Worm (Caenorhabditis elegans) whole organism, L4 larva: ENCODE results near the gene F13E6.1.

ENCODE experiments used
- D1046.2 ChIP-seq: fragments of 200-800 bp; sonication (Bioruptor generic); IDR thresholded peaks from 2 replicates; pipeline ENCODE4 v1.3.6; 2022; ENCODE audit warnings: missing genetic modification characterization, missing compliant biosample characterization
- F44E2.7 ChIP-seq: fragments of 200-800 bp; sonication (Bioruptor generic); IDR thresholded peaks from 2 replicates; pipeline ENCODE4 v2.1.2; 2022; ENCODE audit warnings: missing genetic modification characterization, missing compliant biosample characterization
- R02D3.7 ChIP-seq: fragments of 150-350 bp; sonication (generic microtip); optimal IDR thresholded peaks from 3 replicates; lab custom pipeline; 2014; ENCODE audit warnings: missing biosample characterization, missing genetic modification characterization
- T26A8.4 ChIP-seq: fragments of 200-800 bp; sonication (Bioruptor generic); IDR thresholded peaks from 2 replicates; pipeline ENCODE4 v1.3.6; 2022; ENCODE audit warnings: missing genetic modification characterization, missing compliant biosample characterization
- ZK546.5 ChIP-seq, 2 experiments: sonication (generic microtip); optimal IDR thresholded peaks; 2 replicates each; lab custom pipeline; 2017; ENCODE audit warnings: missing biosample characterization in 2 of 2, missing genetic modification characterization in 2 of 2
- aha-1 ChIP-seq: fragments of 150-350 bp; peaks from one replicate; lab custom pipeline; 2014; ENCODE audit warnings: missing biosample characterization, missing genetic modification characterization
- ama-1 ChIP-seq: fragments of 150-350 bp; optimal IDR thresholded peaks from 2 replicates; lab custom pipeline; 2014; ENCODE audit warnings: inconsistent platforms, mixed read lengths
- ceh-20 ChIP-seq: fragments of 200-800 bp; sonication (Bioruptor generic); IDR thresholded peaks from 2 replicates; pipeline ENCODE4 v1.3.6; 2022; ENCODE audit warnings: missing genetic modification reagents, missing genetic modification characterization, missing compliant biosample characterization
- ceh-82 ChIP-seq: sonication (generic microtip); optimal IDR thresholded peaks from 2 replicates; lab custom pipeline; 2017; ENCODE audit warnings: missing biosample characterization, missing genetic modification characterization
- daf-16 ChIP-seq, 3 experiments: sonication (generic microtip); optimal IDR thresholded peaks; 2 replicates each; lab custom pipeline; 2016 to 2017; ENCODE audit warnings: missing genetic modification characterization in 3 of 3, missing genetic modification reagents in 3 of 3, mild to moderate bottlenecking in 2 of 3, missing compliant biosample characterization in 2 of 3, missing biosample characterization in 1 of 3, moderate library complexity in 1 of 3
- daf-8 ChIP-seq: fragments of 200-800 bp; sonication (Bioruptor generic); IDR thresholded peaks from 2 replicates; pipeline ENCODE4 v1.3.6; 2022; ENCODE audit warnings: missing genetic modification characterization, missing compliant biosample characterization
- dmd-6 ChIP-seq: fragments of 200-800 bp; sonication (Bioruptor generic); IDR thresholded peaks from 2 replicates; pipeline ENCODE4 v1.3.6; 2022; ENCODE audit warnings: missing genetic modification reagents, missing genetic modification characterization, missing compliant biosample characterization
- dmd-8 ChIP-seq: fragments of 200-800 bp; sonication (Bioruptor generic); IDR thresholded peaks from 2 replicates; pipeline ENCODE4 v1.3.6; 2022; ENCODE audit warnings: missing genetic modification characterization, missing compliant biosample characterization
- dpl-1 ChIP-seq: fragments of 150-350 bp; optimal IDR thresholded peaks from 2 replicates; lab custom pipeline; 2014; ENCODE audit warnings: missing biosample characterization, missing genetic modification reagents, missing genetic modification characterization
- dve-1 ChIP-seq: sonication (generic microtip); optimal IDR thresholded peaks from 2 replicates; lab custom pipeline; 2017; ENCODE audit warnings: antibody characterized with exemption, mild to moderate bottlenecking, missing genetic modification characterization, missing compliant biosample characterization; ENCODE audit not compliant: insufficient read depth
- fkh-10 ChIP-seq: fragments of 150-350 bp; optimal IDR thresholded peaks from 2 replicates; lab custom pipeline; 2014; ENCODE audit warnings: missing biosample characterization, missing genetic modification reagents, missing genetic modification characterization
- hif-1 ChIP-seq, 2 experiments: sonication (generic microtip); optimal IDR thresholded peaks; 2 replicates each; lab custom pipeline; 2016 to 2017; ENCODE audit warnings: missing compliant biosample characterization in 2 of 2, missing genetic modification characterization in 2 of 2, missing genetic modification reagents in 2 of 2, missing genotype in 2 of 2, mild to moderate bottlenecking in 1 of 2
- hlh-11 ChIP-seq: fragments of 200-800 bp; sonication (Bioruptor generic); optimal IDR thresholded peaks from 2 replicates; lab custom pipeline; 2018; ENCODE audit warnings: mild to moderate bottlenecking, missing genetic modification characterization, missing compliant biosample characterization
- hlh-30 ChIP-seq: sonication (generic microtip); optimal IDR thresholded peaks from 2 replicates; lab custom pipeline; 2017; ENCODE audit warnings: antibody characterized with exemption, mild to moderate bottlenecking, missing genetic modification characterization, missing compliant biosample characterization; ENCODE audit not compliant: insufficient read depth
- lin-1 ChIP-seq: fragments of 200-800 bp; sonication (Bioruptor generic); IDR thresholded peaks from 2 replicates; pipeline ENCODE4 v1.3.6; 2022; ENCODE audit warnings: missing genetic modification reagents, missing genetic modification characterization, missing compliant biosample characterization
- lin-15B ChIP-seq: fragments of 150-350 bp; sonication (generic microtip); optimal IDR thresholded peaks from 3 replicates; lab custom pipeline; 2014; ENCODE audit warnings: missing biosample characterization, missing genetic modification characterization
- lin-29 ChIP-seq: fragments of 200-800 bp; sonication (Bioruptor generic); IDR thresholded peaks from 2 replicates; pipeline ENCODE4 v1.3.6; 2022; ENCODE audit warnings: missing genetic modification reagents, missing genetic modification characterization, missing compliant biosample characterization
- lin-39 ChIP-seq: fragments of 150-350 bp; optimal IDR thresholded peaks from 2 replicates; lab custom pipeline; 2014; ENCODE audit warnings: missing biosample characterization, missing genetic modification reagents, missing genetic modification characterization
- mdl-1 ChIP-seq, 2 experiments: fragments of 150-350 bp in 1 of 2; sonication (generic microtip) in 1 of 2; optimal IDR thresholded peaks; 2 replicates each; lab custom pipeline; 2014 to 2017; ENCODE audit warnings: missing biosample characterization in 2 of 2, missing genetic modification characterization in 2 of 2
- mdt-29 ChIP-seq: fragments of 200-800 bp; sonication (Bioruptor generic); IDR thresholded peaks from 2 replicates; pipeline ENCODE4 v1.3.6; 2022; ENCODE audit warnings: missing genetic modification reagents, missing genetic modification characterization, missing compliant biosample characterization
- mep-1 ChIP-seq: fragments of 150-350 bp; sonication (generic microtip); optimal IDR thresholded peaks from 3 replicates; lab custom pipeline; 2014; ENCODE audit warnings: missing biosample characterization, missing genetic modification characterization
- mes-2 ChIP-seq: sonication (generic microtip); optimal IDR thresholded peaks from 2 replicates; lab custom pipeline; 2016; ENCODE audit warnings: missing genotype, mild to moderate bottlenecking, missing genetic modification characterization, missing compliant biosample characterization; ENCODE audit not compliant: poor library complexity, severe bottlenecking
- mxl-3 ChIP-seq: fragments of 200-800 bp; sonication (Bioruptor generic); optimal IDR thresholded peaks from 2 replicates; lab custom pipeline; 2018; ENCODE audit warnings: mild to moderate bottlenecking, missing genetic modification characterization, missing compliant biosample characterization
- nhr-237 ChIP-seq: sonication (generic microtip); optimal IDR thresholded peaks from 2 replicates; lab custom pipeline; 2017; ENCODE audit warnings: missing biosample characterization, missing genetic modification characterization
- nhr-25 ChIP-seq: sonication (generic microtip); optimal IDR thresholded peaks from 2 replicates; lab custom pipeline; 2017; ENCODE audit warnings: missing genetic modification characterization, mild to moderate bottlenecking, missing compliant biosample characterization, antibody characterized with exemption, moderate library complexity, borderline replicate concordance; ENCODE audit not compliant: insufficient read depth
- nhr-28 ChIP-seq: fragments of 150-350 bp; optimal IDR thresholded peaks from 2 replicates; lab custom pipeline; 2014; ENCODE audit warnings: missing biosample characterization, missing genetic modification characterization
- nhr-41 ChIP-seq: fragments of 200-800 bp; sonication (Bioruptor generic); IDR thresholded peaks from 2 replicates; pipeline ENCODE4 v1.3.6; 2022; ENCODE audit warnings: missing genetic modification reagents, missing genetic modification characterization, missing compliant biosample characterization
- nhr-6 ChIP-seq: fragments of 150-350 bp; optimal IDR thresholded peaks from 2 replicates; lab custom pipeline; 2014; ENCODE audit warnings: missing biosample characterization, missing genetic modification characterization
- nhr-76 ChIP-seq: fragments of 150-350 bp; optimal IDR thresholded peaks from 2 replicates; lab custom pipeline; 2014; ENCODE audit warnings: missing biosample characterization, missing genetic modification characterization
- nhr-77 ChIP-seq: fragments of 150-350 bp; optimal IDR thresholded peaks from 2 replicates; lab custom pipeline; 2014; ENCODE audit warnings: missing biosample characterization, missing genetic modification characterization
- pha-4 ChIP-seq, 2 experiments: fragments of 150-350 bp in 1 of 2; fragments of 200-800 bp in 1 of 2; sonication (Bioruptor generic) in 1 of 2; IDR thresholded peaks in 1 of 2; optimal IDR thresholded peaks in 1 of 2; 2 replicates each; pipeline versions ENCODE4 v1.3.6 to Lab custom; 2014 to 2022; ENCODE audit warnings: missing genetic modification characterization in 2 of 2, missing genetic modification reagents in 2 of 2, missing biosample characterization in 1 of 2, missing compliant biosample characterization in 1 of 2
- php-3 ChIP-seq: fragments of 200-800 bp; sonication (Bioruptor generic); IDR thresholded peaks from 2 replicates; pipeline ENCODE4 v1.3.6; 2022; ENCODE audit warnings: missing genetic modification reagents, missing genetic modification characterization, missing compliant biosample characterization
- rbr-2 ChIP-seq: sonication (generic microtip); optimal IDR thresholded peaks from 2 replicates; lab custom pipeline; 2016; ENCODE audit warnings: missing genotype, missing genetic modification characterization, missing compliant biosample characterization
- sdz-12 ChIP-seq: fragments of 200-800 bp; sonication (Bioruptor generic); optimal IDR thresholded peaks from 2 replicates; lab custom pipeline; 2018; ENCODE audit warnings: mild to moderate bottlenecking, missing genetic modification characterization, missing compliant biosample characterization
- set-16 ChIP-seq: fragments of 200-800 bp; sonication (Bioruptor generic); IDR thresholded peaks from 2 replicates; pipeline ENCODE4 v1.3.6; 2022; ENCODE audit warnings: missing genetic modification reagents, missing genetic modification characterization, missing compliant biosample characterization
- skn-1 ChIP-seq: fragments of 150-350 bp; optimal IDR thresholded peaks from 2 replicates; lab custom pipeline; 2014; ENCODE audit warnings: missing biosample characterization, missing genetic modification characterization
- snpc-1.2 ChIP-seq: fragments of 200-800 bp; sonication (Bioruptor generic); IDR thresholded peaks from 2 replicates; pipeline ENCODE4 v1.3.6; 2022; ENCODE audit warnings: missing genetic modification reagents, missing genetic modification characterization, missing compliant biosample characterization
- spr-1 ChIP-seq: sonication (generic microtip); optimal IDR thresholded peaks from 2 replicates; lab custom pipeline; 2016; ENCODE audit warnings: mild to moderate bottlenecking, missing genetic modification characterization, missing compliant biosample characterization
- spr-3 ChIP-seq: fragments of 200-800 bp; sonication (Bioruptor generic); optimal IDR thresholded peaks from 2 replicates; lab custom pipeline; 2018; ENCODE audit warnings: mild to moderate bottlenecking, missing genetic modification characterization, missing compliant biosample characterization
- unc-130 ChIP-seq: sonication (generic microtip); optimal IDR thresholded peaks from 2 replicates; lab custom pipeline; 2016; ENCODE audit warnings: missing genetic modification reagents, missing genetic modification characterization, missing compliant biosample characterization
- unc-62 ChIP-seq, 3 experiments: fragments of 150-350 bp in 1 of 3; sonication (generic microtip); optimal IDR thresholded peaks in 2 of 3; peaks in 1 of 3; 1 replicate in 1 of 3; 2 replicates in 2 of 3; lab custom pipeline; 2014 to 2017; ENCODE audit warnings: missing biosample characterization in 3 of 3, missing genetic modification characterization in 3 of 3, missing genetic modification reagents in 3 of 3, missing genotype in 1 of 3
- zag-1 ChIP-seq: fragments of 150-350 bp; optimal IDR thresholded peaks from 2 replicates; lab custom pipeline; 2014; ENCODE audit warnings: missing biosample characterization, missing genetic modification characterization
- zip-11 ChIP-seq: fragments of 200-800 bp; sonication (Bioruptor generic); IDR thresholded peaks from 2 replicates; pipeline ENCODE4 v1.3.6; 2022; ENCODE audit warnings: missing genetic modification characterization, missing compliant biosample characterization
- ztf-11 ChIP-seq: fragments of 150-350 bp; optimal IDR thresholded peaks from 2 replicates; lab custom pipeline; 2014; ENCODE audit warnings: missing biosample characterization, missing genetic modification characterization

The F13E6.1 gene

DNA sequence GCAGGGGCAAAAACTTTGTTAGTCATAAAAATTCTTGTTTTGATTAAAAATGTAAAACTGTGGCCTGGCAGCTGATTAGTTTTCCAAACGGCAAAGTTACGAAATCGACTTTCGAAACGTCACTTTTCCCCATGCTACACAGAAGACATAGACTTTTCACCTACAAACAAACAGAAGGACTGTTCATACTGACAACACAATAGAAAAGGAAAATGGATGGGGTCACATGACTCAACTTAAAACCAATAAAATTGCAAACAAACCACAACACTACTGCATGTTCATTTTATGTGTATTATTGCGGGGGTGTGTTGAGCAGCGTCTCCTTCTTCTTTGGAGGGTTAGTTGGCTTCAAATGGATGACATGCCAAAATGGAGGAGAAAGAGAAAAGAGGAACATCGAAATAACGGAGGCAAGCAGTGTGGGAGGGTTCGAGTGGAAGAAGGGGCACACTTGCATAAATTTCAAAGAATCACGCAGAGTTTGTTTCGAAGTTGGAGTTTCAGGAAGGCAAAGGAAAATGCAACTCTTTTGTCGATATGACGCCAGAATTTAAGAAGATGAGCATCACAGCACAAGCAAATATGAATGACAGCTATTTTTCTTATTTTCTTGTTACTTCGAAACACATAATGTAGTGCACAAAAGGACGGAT, 1.3 kb upstream of the F13E6.1 start:
- TF ChIP-seq nhr-6 (tag; lab: Kevin White, UChicago) (peak; percentile 72), mdt-29 (GFP tag; lab: Robert Waterston, UW) (no peak), mes-2 (tag; lab: Kevin White, UChicago) (peak; percentile 18), ZK546.5 (tag; optimal IDR thresholded peaks at IDR 0.05; lab: Kevin White, UChicago) (no peak), T26A8.4 (GFP tag; lab: Robert Waterston, UW) (no peak; the same call in 1 of the 2 replicates), zag-1 (tag; lab: Kevin White, UChicago) (no peak), F44E2.7 (no peak), ceh-20 (GFP tag; lab: Robert Waterston, UW) (no peak), sdz-12 (GFP tag; lab: Kevin White, UChicago) (no peak), R02D3.7 (tag; lab: Kevin White, UChicago) (no peak), dmd-8 (GFP tag; lab: Robert Waterston, UW) (no peak), hlh-30 (tag; lab: Kevin White, UChicago) (peak; percentile 83), nhr-25 (tag; lab: Kevin White, UChicago) (no peak), zip-11 (GFP tag; lab: Robert Waterston, UW) (no peak), ama-1 (peak; percentile 53), lin-1 (no peak), ztf-11 (tag; lab: Kevin White, UChicago) (no peak), nhr-77 (tag; lab: Kevin White, UChicago) (peak; percentile 19), daf-8 (GFP tag; lab: Robert Waterston, UW) (no peak), lin-39 (tag; lab: Kevin White, UChicago) (no peak), lin-29 (GFP tag; lab: Robert Waterston, UW) (no peak), nhr-28 (tag; lab: Kevin White, UChicago) (peak; percentile 68), mxl-3 (no peak), dmd-6 (GFP tag; lab: Robert Waterston, UW) (0 out of 2 replicates have a peak, but pooled peaks have one; percentile 14), dpl-1 (peak; percentile 22), mdl-1 (tag; optimal IDR thresholded peaks at IDR 0.05; lab: Kevin White, UChicago) (peak in 1 of 2 experiments; percentile 62), fkh-10 (peak; percentile 29), daf-16 (GFP tag; optimal IDR thresholded peaks at IDR 0.05; lab: Kevin White, UChicago) (no peak), daf-16 (tag; optimal IDR thresholded peaks at IDR 0.05; lab: Kevin White, UChicago) (peak; percentile 85), nhr-41 (GFP tag; lab: Robert Waterston, UW) (no peak), nhr-76 (tag; lab: Kevin White, UChicago) (no peak), unc-130 (no peak), nhr-237 (tag; lab: Kevin White, UChicago) (no peak), php-3 (GFP tag; lab: Robert Waterston, UW) (0 out of 2 replicates have a peak, but pooled peaks have one; percentile 26), set-16 (GFP tag; lab: Robert Waterston, UW) (no peak), dve-1 (tag; lab: Kevin White, UChicago) (peak; percentile 62), hlh-11 (tag; lab: Kevin White, UChicago) (peak; percentile 66), unc-62 (GFP tag; optimal IDR thresholded peaks at IDR 0.05 in 1 of 2; lab: Kevin White, UChicago) (peak in 1 of 2 experiments; percentile 99), unc-62 (tag; optimal IDR thresholded peaks at IDR 0.05; lab: Kevin White, UChicago) (no peak), aha-1 (peak; percentile 34), lin-15B (tag; lab: Kevin White, UChicago) (no peak), snpc-1.2 (GFP tag; lab: Robert Waterston, UW) (no peak), spr-3 (GFP tag; lab: Kevin White, UChicago) (no peak), skn-1 (no peak), hif-1 (tag; optimal IDR thresholded peaks at IDR 0.05; lab: Kevin White, UChicago) (peak in 1 of 2 experiments; percentile 34), D1046.2 (GFP tag; lab: Robert Waterston, UW) (no peak), pha-4 (GFP tag; IDR thresholded peaks at IDR 0.05; lab: Robert Waterston, UW) (no peak), pha-4 (tag; optimal IDR thresholded peaks at IDR 0.05; lab: Kevin White, UChicago) (peak; percentile 84), mep-1 (tag; lab: Kevin White, UChicago) (peak; percentile 73), spr-1 (tag; lab: Kevin White, UChicago) (no peak), rbr-2 (peak; percentile 34), ceh-82 (tag; lab: Kevin White, UChicago) (no peak)
